Worm (Caenorhabditis elegans) whole organism, dauer: Measurements from ENCODE around the gene C13G3.1.

Experiments used
- unc-62 ChIP-seq: sonication (generic microtip); optimal IDR thresholded peaks from 2 replicates; lab custom pipeline; 2017; ENCODE audit warnings: missing biosample characterization, missing genetic modification reagents, missing genetic modification characterization

C13G3.1 gene

ce11 chrV:11033241-11033640 lies 21.0 kb upstream of the C13G3.1 start:
- TF ChIP-seq unc-62 (GFP tag; lab: Kevin White, UChicago): no peak

ce11 chrV:11030675-11031074 lies 18.4 kb upstream of the C13G3.1 start:
- TF ChIP-seq unc-62 (GFP tag; lab: Kevin White, UChicago): no peak

ce11 chrV:11029309-11029708 lies 17.0 kb upstream of the C13G3.1 start:
- TF ChIP-seq unc-62 (GFP tag; lab: Kevin White, UChicago): no peak

ce11 chrV:11027740-11028139 lies 15.5 kb upstream of the C13G3.1 start:
- TF ChIP-seq unc-62 (GFP tag; lab: Kevin White, UChicago): no peak

- no peak for TF ChIP-seq unc-62 (GFP tag; lab: Kevin White, UChicago)
These were observed 10.6 kb upstream of the C13G3.1 start, which contains the start of the genes C13G3.12 and hot-6 for ce11 chrV:11022817-11023216. TSS of gene C13G3.12 (minus strand) at chrV:11022917. TSS of gene hot-6 (minus strand) at chrV:11022937.

- TF ChIP-seq unc-62 (GFP tag; lab: Kevin White, UChicago): no peak
These were observed 4.7 kb upstream of the C13G3.1 start for ce11 chrV:11016846-11017553.

ce11 chrV:11014758-11015157 lies 2.5 kb upstream of the C13G3.1 start:
- TF ChIP-seq unc-62 (GFP tag; lab: Kevin White, UChicago): no peak

- no peak for TF ChIP-seq unc-62 (GFP tag; lab: Kevin White, UChicago)
These were observed 914 bp upstream of the C13G3.1 start for ce11 chrV:11013179-11013578.

ce11 chrV:11011807-11012206 lies 458 bp downstream of the C13G3.1 start:
- no peak for TF ChIP-seq unc-62 (GFP tag; lab: Kevin White, UChicago)

ce11 chrV:11010768-11011167 lies 1.5 kb downstream of the C13G3.1 start:
- TF ChIP-seq unc-62 (GFP tag; lab: Kevin White, UChicago): no peak

- TF ChIP-seq unc-62 (GFP tag; lab: Kevin White, UChicago): no peak
These were observed 3.1 kb downstream of the C13G3.1 start for ce11 chrV:11009124-11009524.

- TF ChIP-seq unc-62 (GFP tag; lab: Kevin White, UChicago): no peak
These were observed 4.6 kb downstream of the C13G3.1 start for ce11 chrV:11007651-11008050.

- no peak for TF ChIP-seq unc-62 (GFP tag; lab: Kevin White, UChicago)
These were observed 8.2 kb downstream of the C13G3.1 start for ce11 chrV:11004094-11004493.

ce11 chrV:11002434-11002833 lies 9.8 kb downstream of the C13G3.1 start, which contains the start of gene F53B7.4:
TSS of gene F53B7.4 (minus strand) at chrV:11002534.
- no peak for TF ChIP-seq unc-62 (GFP tag; lab: Kevin White, UChicago)

ce11 chrV:11000650-11001049 lies 11.6 kb downstream of the C13G3.1 start, which contains the start of gene isy-1:
TSS of gene isy-1 (minus strand) at chrV:11000699.
- TF ChIP-seq unc-62 (GFP tag; lab: Kevin White, UChicago): no peak

- TF ChIP-seq unc-62 (GFP tag; lab: Kevin White, UChicago): no peak
These were observed 13.5 kb downstream of the C13G3.1 start, which contains the start of gene F53B7.7 for ce11 chrV:10998797-10999196. TSS of gene F53B7.7 (plus strand) at chrV:10999097.

ce11 chrV:10991789-10992188 lies 20.5 kb downstream of the C13G3.1 start, which contains the start of gene frpr-9:
TSS of gene frpr-9 (plus strand) at chrV:10992089.
- TF ChIP-seq unc-62 (GFP tag; lab: Kevin White, UChicago): no peak
